Worm (Caenorhabditis elegans) whole organism, young adult: ENCODE results near the gene T28C6.3.

Experiments
- B0035.1 ChIP-seq: sonication (generic microtip); optimal IDR thresholded peaks from 2 replicates; lab custom pipeline; 2016; ENCODE audit warnings: missing genetic modification characterization, mild to moderate bottlenecking, missing compliant biosample characterization, missing genotype, missing genetic modification reagents
- F23B12.7 ChIP-seq: sonication (generic microtip); optimal IDR thresholded peaks from 2 replicates; lab custom pipeline; 2017; ENCODE audit warnings: missing genetic modification characterization, mild to moderate bottlenecking, missing compliant biosample characterization, antibody characterized with exemption, moderate library complexity; ENCODE audit not compliant: insufficient read depth
- F33H1.4 ChIP-seq: fragments of 200-800 bp; sonication (Bioruptor generic); IDR thresholded peaks from 2 replicates; pipeline ENCODE4 v1.3.6; 2022; ENCODE audit warnings: missing genetic modification reagents, missing genetic modification characterization, missing compliant biosample characterization
- F57A8.1 ChIP-seq: fragments of 200-800 bp; sonication (Bioruptor generic); optimal IDR thresholded peaks from 2 replicates; lab custom pipeline; 2018; ENCODE audit warnings: mild to moderate bottlenecking, missing genetic modification characterization, moderate library complexity, missing compliant biosample characterization
- K11D2.4 ChIP-seq: fragments of 200-800 bp; sonication (Bioruptor generic); IDR thresholded peaks from 2 replicates; pipeline ENCODE4 v1.3.6; 2022; ENCODE audit warnings: missing genetic modification reagents, missing genetic modification characterization, missing compliant biosample characterization
- K12H6.12 ChIP-seq: fragments of 200-800 bp; sonication (Bioruptor generic); optimal IDR thresholded peaks from 2 replicates; lab custom pipeline; 2018; ENCODE audit warnings: mild to moderate bottlenecking, missing genetic modification characterization, missing compliant biosample characterization
- T07F8.4 ChIP-seq: sonication (generic microtip); optimal IDR thresholded peaks from 2 replicates; lab custom pipeline; 2016; ENCODE audit warnings: mild to moderate bottlenecking, missing genetic modification characterization, moderate library complexity, missing compliant biosample characterization
- Y53F4B.3 ChIP-seq: fragments of 200-800 bp; sonication (Bioruptor generic); IDR thresholded peaks from 2 replicates; pipeline ENCODE4 v1.3.6; 2022; ENCODE audit warnings: missing genetic modification reagents, missing genetic modification characterization, missing compliant biosample characterization
- Y79H2A.3 ChIP-seq: fragments of 200-800 bp; sonication (Bioruptor generic); conservative IDR thresholded peaks from 2 replicates; pipeline ENCODE4 v1.3.6; 2022; ENCODE audit warnings: missing genetic modification reagents, missing genetic modification characterization, missing compliant biosample characterization
- akir-1 ChIP-seq: fragments of 200-800 bp; sonication (Bioruptor generic); optimal IDR thresholded peaks from 2 replicates; lab custom pipeline; 2018; ENCODE audit warnings: mild to moderate bottlenecking, missing genetic modification characterization, moderate library complexity, missing compliant biosample characterization
- atf-7 ChIP-seq: sonication (generic microtip); optimal IDR thresholded peaks from 2 replicates; lab custom pipeline; 2017; ENCODE audit warnings: mild to moderate bottlenecking, missing genetic modification characterization, missing compliant biosample characterization
- athp-1 ChIP-seq: sonication (generic microtip); optimal IDR thresholded peaks from 2 replicates; lab custom pipeline; 2017; ENCODE audit warnings: mild to moderate bottlenecking, missing genetic modification characterization, missing compliant biosample characterization
- attf-6 ChIP-seq: fragments of 200-800 bp; sonication (Bioruptor generic); IDR thresholded peaks from 2 replicates; pipeline ENCODE4 v1.3.6; 2022; ENCODE audit warnings: missing genetic modification reagents, missing genetic modification characterization, missing compliant biosample characterization
- bed-2 ChIP-seq: fragments of 200-800 bp; sonication (Bioruptor generic); IDR thresholded peaks from 2 replicates; pipeline ENCODE4 v1.3.6; 2022; ENCODE audit warnings: missing genetic modification reagents, missing genetic modification characterization, missing compliant biosample characterization
- chd-7 ChIP-seq: sonication (generic microtip); optimal IDR thresholded peaks from 2 replicates; lab custom pipeline; 2016; ENCODE audit warnings: mild to moderate bottlenecking, missing genetic modification characterization, moderate library complexity, missing compliant biosample characterization
- die-1 ChIP-seq: sonication (generic microtip); optimal IDR thresholded peaks from 2 replicates; lab custom pipeline; 2016; ENCODE audit warnings: missing genotype, mild to moderate bottlenecking, missing genetic modification characterization, missing compliant biosample characterization
- egl-44 ChIP-seq: fragments of 200-800 bp; sonication (Bioruptor generic); IDR thresholded peaks from 2 replicates; pipeline ENCODE4 v1.3.6; 2022; ENCODE audit warnings: missing genetic modification reagents, missing genetic modification characterization, missing compliant biosample characterization
- fkh-3 ChIP-seq: sonication (generic microtip); optimal IDR thresholded peaks from 2 replicates; lab custom pipeline; 2016; ENCODE audit warnings: mild to moderate bottlenecking, missing genetic modification characterization, missing compliant biosample characterization
- hlh-26 ChIP-seq: fragments of 200-800 bp; sonication (Bioruptor generic); conservative IDR thresholded peaks from 2 replicates; pipeline ENCODE4 v1.3.6; 2022; ENCODE audit warnings: missing genetic modification reagents, missing genetic modification characterization, missing compliant biosample characterization
- hmg-1.2 ChIP-seq: fragments of 200-800 bp; sonication (Bioruptor generic); IDR thresholded peaks from 2 replicates; pipeline ENCODE4 v1.3.6; 2022; ENCODE audit warnings: missing genetic modification reagents, missing genetic modification characterization, missing compliant biosample characterization
- hsf-1 ChIP-seq: fragments of 200-800 bp; sonication (Bioruptor generic); IDR thresholded peaks from 2 replicates; pipeline ENCODE4 v1.3.6; 2022; ENCODE audit warnings: missing genetic modification reagents, missing genetic modification characterization, missing compliant biosample characterization
- let-607 ChIP-seq, 2 experiments: fragments of 200-800 bp in 1 of 2; sonication (Bioruptor generic) in 1 of 2; sonication (generic microtip) in 1 of 2; optimal IDR thresholded peaks; 2 replicates each; lab custom pipeline; 2016 to 2018; ENCODE audit warnings: mild to moderate bottlenecking in 2 of 2, missing compliant biosample characterization in 2 of 2, missing genetic modification characterization in 2 of 2, moderate library complexity in 2 of 2, missing genotype in 1 of 2
- lin-35 ChIP-seq, 3 experiments: fragments of 150-350 bp in 2 of 3; sonication (generic microtip) in 1 of 3; optimal IDR thresholded peaks; 2 replicates each; lab custom pipeline; 2014 to 2018; ENCODE audit warnings: missing biosample characterization in 3 of 3, missing genetic modification characterization in 3 of 3, missing genetic modification reagents in 3 of 3
- lin-40 ChIP-seq: sonication (generic microtip); optimal IDR thresholded peaks from 2 replicates; lab custom pipeline; 2016; ENCODE audit warnings: missing genetic modification characterization, mild to moderate bottlenecking, missing compliant biosample characterization, missing genotype, missing genetic modification reagents
- madf-8 ChIP-seq: fragments of 200-800 bp; sonication (Bioruptor generic); conservative IDR thresholded peaks from 2 replicates; pipeline ENCODE4 v1.3.6; 2022; ENCODE audit warnings: missing genetic modification reagents, missing genetic modification characterization, missing compliant biosample characterization
- nfya-1 ChIP-seq: sonication (generic microtip); optimal IDR thresholded peaks from 2 replicates; lab custom pipeline; 2017; ENCODE audit warnings: antibody characterized with exemption, missing compliant biosample characterization, missing genetic modification characterization, borderline replicate concordance; ENCODE audit not compliant: insufficient read depth
- nhr-80 ChIP-seq: sonication (generic microtip); optimal IDR thresholded peaks from 2 replicates; lab custom pipeline; 2016; ENCODE audit warnings: missing genetic modification characterization, missing compliant biosample characterization
- nhr-90 ChIP-seq: sonication (generic microtip); optimal IDR thresholded peaks from 2 replicates; lab custom pipeline; 2016; ENCODE audit warnings: missing genotype, mild to moderate bottlenecking, missing genetic modification characterization, missing compliant biosample characterization
- sdz-38 ChIP-seq: sonication (generic microtip); optimal IDR thresholded peaks from 2 replicates; lab custom pipeline; 2016; ENCODE audit warnings: missing genotype, missing genetic modification characterization, missing compliant biosample characterization
- snpc-1.1 ChIP-seq: sonication (generic microtip); optimal IDR thresholded peaks from 2 replicates; lab custom pipeline; 2017; ENCODE audit warnings: missing genetic modification characterization, mild to moderate bottlenecking, missing compliant biosample characterization, antibody characterized with exemption, moderate library complexity, missing genotype, missing genetic modification reagents; ENCODE audit not compliant: insufficient read depth
- snpc-4 ChIP-seq, 5 experiments: fragments of 150-350 bp in 1 of 5; sonication (generic microtip) in 4 of 5; optimal IDR thresholded peaks; 2 replicates each; lab custom pipeline; 2014 to 2018; ENCODE audit warnings: missing genetic modification characterization in 5 of 5, missing biosample characterization in 3 of 5, antibody characterized with exemption in 2 of 5, mild to moderate bottlenecking in 2 of 5, missing compliant biosample characterization in 2 of 5, missing genotype in 2 of 5, moderate library complexity in 2 of 5, missing genetic modification reagents in 1 of 5
- sptf-2 ChIP-seq: fragments of 200-800 bp; sonication (Bioruptor generic); optimal IDR thresholded peaks from 2 replicates; lab custom pipeline; 2018; ENCODE audit warnings: mild to moderate bottlenecking, missing genetic modification characterization, missing compliant biosample characterization
- tbx-9 ChIP-seq: sonication (generic microtip); optimal IDR thresholded peaks from 2 replicates; lab custom pipeline; 2016; ENCODE audit warnings: borderline replicate concordance, missing genetic modification characterization, inconsistent platforms, missing compliant biosample characterization
- unc-130 ChIP-seq: sonication (generic microtip); optimal IDR thresholded peaks from 2 replicates; lab custom pipeline; 2016; ENCODE audit warnings: missing genetic modification reagents, missing genetic modification characterization, missing compliant biosample characterization
- xnd-1 ChIP-seq: sonication (generic microtip); optimal IDR thresholded peaks from 2 replicates; lab custom pipeline; 2016; ENCODE audit warnings: missing genotype, missing genetic modification reagents, missing genetic modification characterization, missing compliant biosample characterization

T28C6.3 gene

DNA sequence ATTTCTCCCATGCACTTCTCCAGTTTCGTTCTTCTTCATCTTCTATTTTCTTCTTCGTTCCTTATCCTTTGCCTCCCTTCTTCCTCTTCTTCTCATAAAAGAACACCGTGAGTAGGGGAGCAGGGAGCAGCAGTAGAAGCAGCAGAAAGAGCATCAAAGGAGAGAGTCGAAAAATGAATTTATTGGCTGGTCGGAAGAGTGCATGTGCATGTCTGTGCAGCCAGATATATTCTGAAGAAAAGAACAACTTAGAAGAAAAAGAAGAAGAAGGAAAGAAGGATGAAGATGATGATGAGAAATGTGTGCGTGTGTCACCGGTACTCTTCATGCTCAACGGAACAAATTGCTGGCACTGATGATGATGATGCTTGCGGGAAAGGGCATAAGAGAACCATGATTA lies 23.9 kb upstream of the T28C6.3 start:
- TF ChIP-seq chd-7 (tag; lab: Kevin White, UChicago), result no peak
- TF ChIP-seq tbx-9 (tag; lab: Kevin White, UChicago), result no peak
- peak; percentile 16 for TF ChIP-seq K12H6.12
- TF ChIP-seq sdz-38, result no peak
- TF ChIP-seq hlh-26 (GFP tag; lab: Robert Waterston, UW), result no peak

DNA sequence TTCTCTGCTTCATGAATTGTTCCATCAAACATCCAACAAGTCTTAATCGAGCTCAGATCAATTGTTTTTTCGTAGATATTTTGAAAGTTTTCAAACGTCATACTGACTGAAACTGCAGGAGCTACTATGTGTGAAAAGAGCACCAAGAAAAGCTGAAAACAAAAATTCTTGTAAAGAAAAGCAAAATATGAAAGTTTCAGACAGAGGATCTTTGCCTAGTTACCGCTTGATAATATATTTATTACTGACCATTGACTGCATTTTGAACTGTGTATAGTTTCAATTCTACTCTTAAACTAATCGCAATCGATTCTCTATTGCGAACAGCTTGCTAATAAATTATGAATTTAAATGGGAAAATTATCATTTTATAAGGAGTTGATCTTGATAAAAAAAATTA lies 21.9 kb upstream of the T28C6.3 start, which contains the start of gene clec-182:
Gene clec-182 (minus strand): TSS at position 101 of the 400 bp plus-strand sequence.
- TF ChIP-seq hmg-1.2 (GFP tag; lab: Robert Waterston, UW) (no peak), K11D2.4 (GFP tag; lab: Robert Waterston, UW) (no peak), akir-1 (GFP tag; lab: Kevin White, UChicago) (no peak)
- TF ChIP-seq, all 124 proteins: peak for 0

DNA sequence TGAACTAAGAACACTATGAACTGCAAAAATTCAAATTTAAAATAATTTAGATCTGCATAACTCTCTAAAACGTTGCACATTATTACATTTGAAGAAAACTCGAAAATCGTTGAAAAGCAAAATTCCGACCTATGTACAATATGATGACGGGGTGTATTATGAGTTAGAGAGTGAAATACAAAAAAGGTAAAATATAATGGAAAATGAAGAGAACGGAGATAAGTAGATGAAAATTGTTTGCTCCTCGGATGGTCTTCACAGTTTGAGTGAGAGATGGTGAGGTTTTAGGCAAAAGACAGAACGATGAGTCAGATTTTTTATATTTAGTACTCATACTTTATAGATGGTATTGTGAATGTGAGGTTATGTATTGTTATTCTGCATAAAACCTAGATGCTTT lies 12.8 kb upstream of the T28C6.3 start:
- TF ChIP-seq T07F8.4 (tag; lab: Kevin White, UChicago) (no peak), nhr-80 (peak; percentile 35)

DNA sequence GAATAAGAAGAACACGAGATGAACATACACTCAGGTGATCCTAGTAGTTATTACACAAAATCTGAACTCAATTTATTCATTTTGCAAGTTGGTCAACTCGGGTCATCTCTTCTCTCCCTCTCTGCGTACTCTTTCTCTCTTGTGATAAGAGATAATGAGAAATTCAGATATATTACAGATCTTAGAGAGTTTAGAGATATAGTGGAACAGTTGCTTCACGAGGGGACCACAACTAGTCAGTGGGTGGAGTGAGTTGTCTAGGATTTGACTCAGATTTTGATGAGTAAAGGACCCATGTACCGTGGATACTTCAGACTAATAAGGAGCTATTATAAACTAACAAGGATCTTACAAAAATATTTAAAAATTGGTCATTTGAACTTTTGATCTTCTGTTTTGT lies 6.5 kb upstream of the T28C6.3 start, which contains the start of gene exc-5:
Gene exc-5 (minus strand): TSS at position 57 of the 400 bp plus-strand sequence.
- no peak for TF ChIP-seq nfya-1 (tag; lab: Kevin White, UChicago)
- no peak for TF ChIP-seq let-607 (tag; optimal IDR thresholded peaks at IDR 0.05; lab: Kevin White, UChicago)
- no peak for TF ChIP-seq lin-40
- no peak for TF ChIP-seq F33H1.4 (GFP tag; lab: Robert Waterston, UW)
- TF ChIP-seq snpc-4 (GFP tag; optimal IDR thresholded peaks at IDR 0.05; lab: Kevin White, UChicago), result no peak
- TF ChIP-seq snpc-4 (tag; optimal IDR thresholded peaks at IDR 0.05; lab: Kevin White, UChicago), result no peak
- no peak for TF ChIP-seq nhr-90 (tag; lab: Kevin White, UChicago)
- TF ChIP-seq xnd-1, result no peak
- no peak for TF ChIP-seq lin-35 (GFP tag; optimal IDR thresholded peaks at IDR 0.05; lab: Kevin White, UChicago)
- TF ChIP-seq bed-2 (GFP tag; lab: Robert Waterston, UW), result no peak
- TF ChIP-seq snpc-1.1 (tag; lab: Kevin White, UChicago), result no peak
- TF ChIP-seq B0035.1 (tag; lab: Kevin White, UChicago), result no peak
- TF ChIP-seq atf-7 (tag; lab: Kevin White, UChicago), result no peak
- TF ChIP-seq Y79H2A.3 (GFP tag; lab: Robert Waterston, UW), result no peak
- no peak for TF ChIP-seq hmg-1.2 (GFP tag; lab: Robert Waterston, UW)

DNA sequence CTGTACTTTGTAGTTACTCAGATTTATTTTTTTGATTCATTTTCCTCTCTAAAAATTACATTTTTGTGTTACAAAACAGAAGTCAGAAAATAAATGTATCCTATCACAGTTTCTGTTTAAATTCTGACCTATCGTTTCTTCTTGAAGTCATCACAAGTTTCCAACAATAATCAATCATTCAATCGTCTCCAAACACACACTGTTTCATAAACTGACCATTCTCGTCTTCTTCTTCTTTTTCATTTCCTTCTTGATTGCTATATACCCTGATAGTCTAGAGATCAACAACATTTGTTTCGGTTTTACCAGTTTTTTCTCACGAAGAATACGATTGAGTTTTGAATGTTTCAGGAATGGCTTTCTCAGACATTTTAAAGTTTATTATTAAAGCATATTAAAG lies 5.0 kb upstream of the T28C6.3 start:
- TF ChIP-seq Y53F4B.3 (GFP tag; lab: Robert Waterston, UW) (no peak), madf-8 (GFP tag; lab: Robert Waterston, UW) (no peak), die-1 (tag; lab: Kevin White, UChicago) (no peak), bed-2 (GFP tag; lab: Robert Waterston, UW) (no peak), attf-6 (no peak), fkh-3 (no peak)
- TF ChIP-seq, all 124 proteins: peak for 0

DNA sequence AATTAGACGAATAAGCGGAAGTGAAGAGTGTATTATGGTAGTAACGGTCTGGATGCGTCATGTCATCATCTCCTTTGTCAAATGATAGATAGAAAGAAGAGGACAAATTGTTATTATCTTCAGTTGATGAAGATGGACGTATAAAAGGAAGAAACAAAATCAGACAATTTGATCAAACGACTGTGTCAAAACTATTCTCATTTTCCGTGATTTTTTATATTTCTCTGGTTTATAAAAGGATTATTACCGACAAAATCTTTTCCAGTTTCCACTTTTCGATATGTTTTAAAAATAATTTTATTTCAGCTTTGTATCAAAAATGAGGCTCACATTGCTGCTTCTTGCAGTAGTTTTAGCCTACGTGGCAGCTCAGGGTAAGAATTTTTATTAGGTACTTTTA lies 4.1 kb upstream of the T28C6.3 start, which contains the start of gene grsp-2:
Gene grsp-2 (plus strand): TSS at position 301 of the 400 bp plus-strand sequence.
- TF ChIP-seq sptf-2 (no peak), egl-44 (GFP tag; lab: Robert Waterston, UW) (no peak), hsf-1 (no peak), athp-1 (no peak), F23B12.7 (tag; lab: Kevin White, UChicago) (no peak), F57A8.1 (GFP tag; lab: Kevin White, UChicago) (no peak), unc-130 (no peak)
